Worm (Caenorhabditis elegans): ENCODE results near the gene fbxa-31.

DNA sequence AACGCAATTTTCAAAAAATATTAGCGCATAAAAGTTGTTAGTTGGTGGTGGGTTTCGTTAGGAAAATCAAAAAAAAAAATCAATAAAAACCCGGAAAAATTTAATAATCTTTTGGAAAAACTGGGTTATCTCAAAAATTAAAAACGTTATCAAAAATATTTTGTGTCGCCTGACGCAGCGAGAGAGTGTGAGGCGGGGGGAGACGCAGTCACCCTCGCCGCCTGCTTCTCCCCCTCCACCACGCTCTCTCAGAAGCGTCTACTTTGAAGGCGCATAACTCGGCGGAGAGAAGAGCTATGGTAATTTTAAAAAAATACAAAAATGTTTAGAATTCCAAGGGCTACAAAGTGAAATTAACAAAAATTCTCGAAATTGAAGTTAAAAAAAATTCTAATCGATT is 46.1 kb downstream of the fbxa-31 start:
- no peak for TF ChIP-seq ama-1 (optimal IDR thresholded peaks at IDR 0.05)
- TF ChIP-seq blmp-1 (tag; optimal IDR thresholded peaks at IDR 0.05; ENCODE audit: insufficient read depth), result no peak
- TF ChIP-seq aly-2 (tag; optimal IDR thresholded peaks at IDR 0.05), result no peak
- no peak for TF ChIP-seq ZK546.5 (tag; optimal IDR thresholded peaks at IDR 0.05)
- TF ChIP-seq mab-5 (tag; optimal IDR thresholded peaks at IDR 0.05), result no peak
- no peak for TF ChIP-seq unc-39 (tag; optimal IDR thresholded peaks at IDR 0.05)
- TF ChIP-seq unc-62 (GFP tag; optimal IDR thresholded peaks at IDR 0.05), result no peak
- no peak for TF ChIP-seq lin-39 (tag; optimal IDR thresholded peaks at IDR 0.05)
- no peak for TF ChIP-seq elt-1 (tag; optimal IDR thresholded peaks at IDR 0.05)
- TF ChIP-seq ztf-4 (tag; optimal IDR thresholded peaks at IDR 0.05), result no peak
- no peak for TF ChIP-seq nhr-23 (tag; optimal IDR thresholded peaks at IDR 0.05)
- no peak for TF ChIP-seq lin-13 (GFP tag; optimal IDR thresholded peaks at IDR 0.05)
- no peak for TF ChIP-seq ceh-82 (tag; optimal IDR thresholded peaks at IDR 0.05)
